Worm (Caenorhabditis elegans) whole organism, L1 larva: ENCODE data around the gene mltn-3.

Source experiments
- ceh-8 ChIP-seq: fragments of 200-800 bp; sonication (Bioruptor generic); optimal IDR thresholded peaks from 2 replicates; lab custom pipeline; 2018; ENCODE audit warnings: mild to moderate bottlenecking, missing genetic modification characterization, moderate library complexity, missing compliant biosample characterization
- egl-13 ChIP-seq: sonication (generic microtip); optimal IDR thresholded peaks from 2 replicates; lab custom pipeline; 2016; ENCODE audit warnings: missing genotype, missing genetic modification reagents, missing genetic modification characterization, missing compliant biosample characterization
- fkh-10 ChIP-seq: sonication (generic microtip); optimal IDR thresholded peaks from 2 replicates; lab custom pipeline; 2017; ENCODE audit warnings: missing biosample characterization, missing genetic modification reagents, missing genetic modification characterization
- lsy-2 ChIP-seq, 2 experiments: fragments of 150-350 bp; optimal IDR thresholded peaks; 2 replicates each; lab custom pipeline; 2014; ENCODE audit warnings: missing biosample characterization in 2 of 2, missing genetic modification characterization in 2 of 2
- pqm-1 ChIP-seq: sonication (generic microtip); optimal IDR thresholded peaks from 3 replicates; lab custom pipeline; 2017; ENCODE audit warnings: missing biosample characterization, missing genetic modification characterization
- snpc-4 ChIP-seq: fragments of 150-350 bp; optimal IDR thresholded peaks from 2 replicates; lab custom pipeline; 2014; ENCODE audit warnings: missing biosample characterization, missing genetic modification characterization

DNA sequence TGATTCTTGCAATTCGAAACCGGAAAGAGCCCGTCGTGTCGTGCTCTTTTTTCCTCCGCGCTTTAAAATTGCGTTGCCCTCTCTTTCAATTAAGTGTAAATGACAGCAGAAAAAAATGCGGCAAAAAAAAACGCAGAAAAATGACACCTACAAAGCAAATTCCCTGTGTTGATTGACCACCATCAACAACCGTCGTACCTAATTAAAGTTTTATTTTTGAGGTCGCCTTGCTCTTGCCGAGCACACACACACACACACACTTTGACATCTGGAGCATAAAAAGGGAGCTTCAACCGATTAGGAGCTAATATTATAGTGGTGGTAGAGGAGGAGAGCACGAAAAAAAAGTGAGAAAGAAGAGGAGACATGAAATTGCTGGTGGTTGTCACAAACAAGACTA lies 19.8 kb downstream of the mltn-3 start:
- TF ChIP-seq pqm-1 (no peak), egl-13 (peak; percentile 17), snpc-4 (tag; lab: Kevin White, UChicago) (no peak), ceh-8 (peak; percentile 52), fkh-10 (GFP tag; lab: Kevin White, UChicago) (no peak), lsy-2 (tag; optimal IDR thresholded peaks at IDR 0.05; lab: Kevin White, UChicago) (no peak)
